Fruit fly (Drosophila melanogaster) whole organism, embryonic: ENCODE data around the gene corto.

ENCODE experiments used
- Ada2b ChIP-seq: fragments of 200-800 bp; sonication (Bioruptor generic); IDR thresholded peaks from 2 replicates; pipeline ENCODE4 v1.3.6; 2022; ENCODE audit warnings: missing biosample characterization, missing genetic modification characterization
- Asciz ChIP-seq: fragments of 200-800 bp; sonication (Bioruptor generic); optimal IDR thresholded peaks from 2 replicates; lab custom pipeline; 2017; ENCODE audit warnings: missing biosample characterization, mild to moderate bottlenecking, missing genetic modification characterization, missing genetic modification reagents
- Bdp1 ChIP-seq: fragments of 200-800 bp; sonication (Bioruptor generic); optimal IDR thresholded peaks from 3 replicates; lab custom pipeline; 2016; ENCODE audit warnings: missing biosample characterization, missing genetic modification characterization
- CG12236 ChIP-seq: fragments of 200-800 bp; sonication (Bioruptor generic); optimal IDR thresholded peaks from 2 replicates; lab custom pipeline; 2016; ENCODE audit warnings: missing biosample characterization, missing genetic modification characterization
- CG12299 ChIP-seq: fragments of 200-800 bp; sonication (Bioruptor generic); optimal IDR thresholded peaks from 2 replicates; lab custom pipeline; 2018; ENCODE audit warnings: missing biosample characterization, mild to moderate bottlenecking, missing genetic modification characterization
- CG12391 ChIP-seq: fragments of 200-800 bp; sonication (Bioruptor generic); optimal IDR thresholded peaks from 3 replicates; lab custom pipeline; 2018; ENCODE audit warnings: missing biosample characterization, mild to moderate bottlenecking, missing genetic modification characterization, moderate library complexity
- CG12744 ChIP-seq: fragments of 200-800 bp; sonication (Bioruptor generic); optimal IDR thresholded peaks from 2 replicates; lab custom pipeline; 2016; ENCODE audit warnings: missing biosample characterization, missing genetic modification characterization
- CG14014 ChIP-seq: fragments of 200-800 bp; sonication (Bioruptor generic); IDR thresholded peaks from 2 replicates; pipeline ENCODE4 v1.3.6; 2022; ENCODE audit warnings: missing biosample characterization, missing genetic modification characterization
- CG14860 ChIP-seq: fragments of 200-800 bp; sonication (Bioruptor generic); IDR thresholded peaks from 3 replicates; pipeline ENCODE4 v1.3.6; 2022; ENCODE audit warnings: missing biosample characterization, missing genetic modification characterization; ENCODE audit not compliant: partially characterized antibody
- CG15696 ChIP-seq: fragments of 200-800 bp; sonication (Bioruptor generic); optimal IDR thresholded peaks from 2 replicates; lab custom pipeline; 2019; ENCODE audit warnings: missing biosample characterization, mild to moderate bottlenecking, missing genetic modification characterization, moderate library complexity
- CG16815 ChIP-seq: fragments of 200-800 bp; sonication (Bioruptor generic); optimal IDR thresholded peaks from 3 replicates; lab custom pipeline; 2017; ENCODE audit warnings: missing biosample characterization, mild to moderate bottlenecking, missing genetic modification characterization
- CG17361 ChIP-seq: fragments of 200-800 bp; sonication (Bioruptor generic); IDR thresholded peaks from 3 replicates; pipeline ENCODE4 v1.3.6; 2022; ENCODE audit warnings: missing biosample characterization, missing genetic modification characterization
- CG31441 ChIP-seq: fragments of 200-800 bp; sonication (Bioruptor generic); IDR thresholded peaks from 2 replicates; pipeline ENCODE4 v1.3.6; 2022; ENCODE audit warnings: missing biosample characterization, missing genetic modification characterization
- CG32772 ChIP-seq: fragments of 200-800 bp; sonication (Bioruptor generic); IDR thresholded peaks from 2 replicates; pipeline ENCODE4 v1.3.6; 2022; ENCODE audit warnings: missing biosample characterization, missing genetic modification characterization
- CG33213 ChIP-seq: fragments of 200-800 bp; sonication (Bioruptor generic); optimal IDR thresholded peaks from 3 replicates; lab custom pipeline; 2016; ENCODE audit warnings: missing biosample characterization, missing genetic modification characterization
- CG3407 ChIP-seq: fragments of 200-800 bp; sonication (Bioruptor generic); optimal IDR thresholded peaks from 2 replicates; lab custom pipeline; 2018; ENCODE audit warnings: missing biosample characterization, mild to moderate bottlenecking, missing genetic modification characterization
- CG4282 ChIP-seq: fragments of 200-800 bp; sonication (Bioruptor generic); optimal IDR thresholded peaks from 2 replicates; lab custom pipeline; 2016; ENCODE audit warnings: missing biosample characterization, missing genetic modification characterization
- CG4707 ChIP-seq: fragments of 200-800 bp; sonication (Bioruptor generic); optimal IDR thresholded peaks from 2 replicates; lab custom pipeline; 2018; ENCODE audit warnings: missing biosample characterization, mild to moderate bottlenecking, missing genetic modification characterization, moderate library complexity
- CG6272 ChIP-seq: fragments of 200-800 bp; sonication (Bioruptor generic); IDR thresholded peaks from 2 replicates; pipeline ENCODE4 v1.3.6; 2022; ENCODE audit warnings: missing biosample characterization, missing genetic modification characterization
- CG6689 ChIP-seq: fragments of 200-800 bp; sonication (Bioruptor generic); IDR thresholded peaks from 2 replicates; pipeline ENCODE4 v1.3.6; 2022; ENCODE audit warnings: missing biosample characterization, missing genetic modification characterization
- CG6854 ChIP-seq: fragments of 200-800 bp; sonication (Bioruptor generic); optimal IDR thresholded peaks from 3 replicates; lab custom pipeline; 2017; ENCODE audit warnings: missing biosample characterization, mild to moderate bottlenecking, missing genetic modification characterization
- CG7271 ChIP-seq: fragments of 200-800 bp; sonication (Bioruptor generic); optimal IDR thresholded peaks from 2 replicates; lab custom pipeline; 2018; ENCODE audit warnings: missing biosample characterization, mild to moderate bottlenecking, missing genetic modification characterization, moderate library complexity
- CG7839 ChIP-seq: fragments of 200-800 bp; sonication (Bioruptor generic); optimal IDR thresholded peaks from 3 replicates; lab custom pipeline; 2018; ENCODE audit warnings: missing biosample characterization, mild to moderate bottlenecking, missing genetic modification characterization, moderate library complexity
- CG8388 ChIP-seq: fragments of 200-800 bp; sonication (Bioruptor generic); optimal IDR thresholded peaks from 2 replicates; lab custom pipeline; 2019; ENCODE audit warnings: missing biosample characterization, mild to moderate bottlenecking, missing genetic modification characterization, moderate library complexity
- CG9437 ChIP-seq: fragments of 200-800 bp; sonication (Bioruptor generic); optimal IDR thresholded peaks from 2 replicates; lab custom pipeline; 2018; ENCODE audit warnings: missing biosample characterization, mild to moderate bottlenecking, missing genetic modification characterization
- D19B ChIP-seq: fragments of 200-800 bp; sonication (Bioruptor generic); optimal IDR thresholded peaks from 2 replicates; lab custom pipeline; 2017; ENCODE audit warnings: missing biosample characterization, mild to moderate bottlenecking, missing genetic modification characterization
- Dfd ChIP-seq, 2 experiments: fragments of >200 bp; optimal IDR thresholded peaks; 2 replicates each; lab custom pipeline; 2017; ENCODE audit warnings: missing biosample characterization in 2 of 2, missing genetic modification characterization in 2 of 2
- Lhr ChIP-seq: fragments of 200-800 bp; sonication (Bioruptor generic); optimal IDR thresholded peaks from 3 replicates; lab custom pipeline; 2017; ENCODE audit warnings: mild to moderate bottlenecking, missing biosample characterization, missing genetic modification reagents, missing genetic modification characterization
- Med ChIP-seq: fragments of 200-800 bp; sonication (Bioruptor generic); peaks from one replicate; lab custom pipeline; 2016; ENCODE audit warnings: missing biosample characterization, missing genetic modification characterization, mild to moderate bottlenecking, inconsistent platforms, moderate library complexity
- Opbp ChIP-seq: fragments of 200-800 bp; sonication (Bioruptor generic); IDR thresholded peaks from 3 replicates; pipeline ENCODE4 v1.3.6; 2022; ENCODE audit warnings: missing biosample characterization, missing genetic modification characterization; ENCODE audit not compliant: partially characterized antibody
- Optix ChIP-seq: fragments of 200-800 bp; sonication (Bioruptor generic); IDR thresholded peaks from 3 replicates; pipeline ENCODE4 v1.3.6; 2022; ENCODE audit warnings: missing biosample characterization, missing genetic modification characterization
- Ptx1 ChIP-seq: fragments of 200-800 bp; sonication (Bioruptor generic); IDR thresholded peaks from 2 replicates; pipeline ENCODE4 v1.3.6; 2022; ENCODE audit warnings: missing biosample characterization, missing genetic modification characterization
- Ravus ChIP-seq: fragments of 200-800 bp; sonication (Bioruptor generic); IDR thresholded peaks from 2 replicates; pipeline ENCODE4 v1.3.6; 2022; ENCODE audit warnings: missing biosample characterization, missing genetic modification characterization
- ab ChIP-seq: fragments of 200-800 bp; sonication (Bioruptor generic); optimal IDR thresholded peaks from 2 replicates; lab custom pipeline; 2016; ENCODE audit warnings: missing biosample characterization, missing genetic modification characterization
- ci ChIP-seq: fragments of 200-800 bp; sonication (Bioruptor generic); IDR thresholded peaks from 3 replicates; pipeline ENCODE4 v1.3.6; 2022; ENCODE audit warnings: missing biosample characterization, missing genetic modification characterization
- gro ChIP-seq: fragments of 200-800 bp; sonication (Bioruptor generic); optimal IDR thresholded peaks from 2 replicates; lab custom pipeline; 2016; ENCODE audit warnings: missing biosample characterization, missing genetic modification characterization
- ind ChIP-seq: fragments of 200-800 bp; sonication (Bioruptor generic); optimal IDR thresholded peaks from 3 replicates; lab custom pipeline; 2016; ENCODE audit warnings: missing biosample characterization, missing genetic modification characterization
- jing ChIP-seq: fragments of 200-800 bp; sonication (Bioruptor generic); optimal IDR thresholded peaks from 2 replicates; lab custom pipeline; 2018; ENCODE audit warnings: missing biosample characterization, mild to moderate bottlenecking, missing genetic modification characterization
- mam ChIP-seq: fragments of 200-800 bp; sonication (Bioruptor generic); optimal IDR thresholded peaks from 3 replicates; lab custom pipeline; 2016; ENCODE audit warnings: missing biosample characterization, missing genetic modification characterization
- onecut ChIP-seq: fragments of 200-800 bp; sonication (Bioruptor generic); IDR thresholded peaks from 2 replicates; pipeline ENCODE4 v1.3.6; 2022; ENCODE audit warnings: missing biosample characterization, missing genetic modification characterization
- p53 ChIP-seq: fragments of 200-800 bp; sonication (Bioruptor generic); optimal IDR thresholded peaks from 2 replicates; lab custom pipeline; 2016; ENCODE audit warnings: missing biosample characterization, missing genetic modification characterization
- pan ChIP-seq, 4 experiments: fragments of >200 bp in 3 of 4; fragments of 200-800 bp in 1 of 4; sonication (Bioruptor generic) in 1 of 4; optimal IDR thresholded peaks in 3 of 4; IDR thresholded peaks in 1 of 4; 2 replicates each; pipeline versions ENCODE4 v1.3.6 to Lab custom; 2017 to 2022; ENCODE audit warnings: missing biosample characterization in 2 of 4, missing genetic modification characterization in 2 of 4, mixed read lengths in 1 of 4
- sc ChIP-seq, 3 experiments: fragments of >200 bp in 2 of 3; fragments of 200-800 bp in 1 of 3; sonication (Bioruptor generic) in 1 of 3; optimal IDR thresholded peaks; 2 replicates in 2 of 3; 3 replicates in 1 of 3; lab custom pipeline; 2017; ENCODE audit warnings: mild to moderate bottlenecking in 1 of 3, missing biosample characterization in 1 of 3, missing genetic modification characterization in 1 of 3, missing genetic modification reagents in 1 of 3
- shn ChIP-seq: fragments of 200-800 bp; sonication (Bioruptor generic); optimal IDR thresholded peaks from 3 replicates; lab custom pipeline; 2016; ENCODE audit warnings: missing biosample characterization, missing genetic modification characterization
- slp2 ChIP-seq: fragments of 200-800 bp; sonication (Bioruptor generic); optimal IDR thresholded peaks from 2 replicates; lab custom pipeline; 2016; ENCODE audit warnings: missing biosample characterization, missing genetic modification characterization
- stwl ChIP-seq: fragments of 200-800 bp; sonication (Bioruptor generic); optimal IDR thresholded peaks from 3 replicates; lab custom pipeline; 2018; ENCODE audit warnings: missing biosample characterization, mild to moderate bottlenecking, missing genetic modification characterization, moderate library complexity
- tin ChIP-seq: fragments of 200-800 bp; sonication (Bioruptor generic); optimal IDR thresholded peaks from 3 replicates; lab custom pipeline; 2016; ENCODE audit warnings: missing biosample characterization, missing genetic modification characterization
- trh ChIP-seq: fragments of 200-800 bp; sonication (Bioruptor generic); optimal IDR thresholded peaks from 2 replicates; lab custom pipeline; 2016; ENCODE audit warnings: missing biosample characterization, missing genetic modification characterization
- zen ChIP-seq: fragments of 200-800 bp; sonication (Bioruptor generic); optimal IDR thresholded peaks from 3 replicates; lab custom pipeline; 2018; ENCODE audit warnings: missing biosample characterization, mild to moderate bottlenecking, missing genetic modification characterization, moderate library complexity

corto gene

DNA sequence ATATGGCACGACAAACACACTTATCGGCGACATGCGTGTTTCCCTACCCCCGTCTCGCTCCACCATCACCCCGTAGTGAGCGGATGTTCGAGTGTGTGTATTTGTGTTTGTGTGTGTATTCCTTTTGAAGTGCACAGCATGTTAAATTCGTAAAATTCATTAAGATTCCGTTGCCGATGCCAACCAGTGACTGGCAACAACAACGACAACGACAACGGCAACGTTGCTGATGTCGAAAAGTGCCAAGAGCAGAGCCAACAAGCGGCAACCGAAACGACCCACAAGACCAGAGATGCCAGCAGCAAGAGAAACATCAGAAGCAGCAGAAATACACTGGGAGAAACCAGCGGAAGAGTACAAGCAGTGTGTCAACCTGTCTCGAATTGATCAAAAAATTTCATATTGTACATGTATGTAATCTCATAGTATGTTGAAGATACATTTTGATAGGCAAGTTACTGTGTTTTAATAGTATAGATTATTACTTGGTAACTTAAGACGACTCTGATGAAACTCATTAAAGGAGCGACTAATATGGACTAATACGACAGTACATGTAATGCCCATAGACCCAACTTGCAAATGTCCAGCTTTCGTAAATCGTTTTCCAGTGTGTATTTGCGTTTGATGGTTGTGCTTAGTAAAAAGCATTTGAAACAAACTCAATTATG, 26.1 kb downstream of the corto start (continued):
- TF ChIP-seq CG4282 (GFP tag; lab: Kevin White, UChicago) (no peak), CG6854 (no peak), CG14860 (GFP tag; lab: Robert Waterston, UW) (0 out of 3 replicates have a peak, but pooled peaks have one; percentile 29), CG9437 (GFP tag; lab: Kevin White, UChicago) (no peak), CG33213 (GFP tag; lab: Kevin White, UChicago) (no peak), CG32772 (GFP tag; lab: Robert Waterston, UW) (no peak), Optix (no peak), Asciz (peak; percentile 66), ab (peak; percentile 57), Ravus (GFP tag; lab: Robert Waterston, UW) (no peak), CG12236 (GFP tag; lab: Kevin White, UChicago) (peak; percentile 12), ind (GFP tag; lab: Kevin White, UChicago) (peak; percentile 24), mam (GFP tag; lab: Kevin White, UChicago) (no peak), CG3407 (GFP tag; lab: Kevin White, UChicago) (peak; percentile 21), CG12391 (tag; lab: Kevin White, UChicago) (peak; percentile 52), CG7839 (tag; lab: Kevin White, UChicago) (peak; percentile 52), CG14014 (no peak), CG8388 (GFP tag; lab: Kevin White, UChicago) (peak; percentile 37), sc (optimal IDR thresholded peaks at IDR 0.05; lab: Kevin White, UChicago) (no peak), sc (GFP tag; optimal IDR thresholded peaks at IDR 0.05; lab: Kevin White, UChicago) (no peak), CG16815 (peak; percentile 28), CG31441 (GFP tag; lab: Robert Waterston, UW) (peak; percentile 44), CG4707 (GFP tag; lab: Kevin White, UChicago) (no peak), CG12744 (GFP tag; lab: Kevin White, UChicago) (no peak), Dfd (GFP tag; optimal IDR thresholded peaks at IDR 0.05; lab: Kevin White, UChicago) (no peak), CG15696 (peak; percentile 42), Med (peak; percentile 85), tin (GFP tag; lab: Kevin White, UChicago) (peak; percentile 2), Opbp (GFP tag; lab: Robert Waterston, UW) (no peak), gro (GFP tag; lab: Kevin White, UChicago) (no peak), CG6272 (GFP tag; lab: Robert Waterston, UW) (no peak), CG6689 (GFP tag; lab: Robert Waterston, UW) (no peak; the same call in 1 of the 2 replicates), onecut (GFP tag; lab: Robert Waterston, UW) (peak; percentile 48; the same call in 1 of the 2 replicates), Bdp1 (GFP tag; lab: Kevin White, UChicago) (peak; percentile 3), pan (optimal IDR thresholded peaks at IDR 0.05; lab: Kevin White, UChicago) (no peak), pan (GFP tag; optimal IDR thresholded peaks at IDR 0.05 in 1 of 2, IDR thresholded peaks at IDR 0.05 in 1 of 2) (peak in 1 of 2 experiments; percentile 48), Ptx1 (0 out of 2 replicates have a peak, but pooled peaks have one; percentile 34), stwl (no peak), Lhr (GFP tag; lab: Kevin White, UChicago) (no peak), trh (GFP tag; lab: Kevin White, UChicago) (no peak), p53 (GFP tag; lab: Kevin White, UChicago) (peak; percentile 4), jing (GFP tag; lab: Kevin White, UChicago) (peak; percentile 17), Ada2b (GFP tag; lab: Robert Waterston, UW) (no peak), ci (GFP tag; lab: Robert Waterston, UW) (peak; percentile 62; the same call in 1 of the 3 replicates), shn (GFP tag; lab: Kevin White, UChicago) (peak; percentile 40), CG17361 (GFP tag; lab: Robert Waterston, UW) (no peak), CG12299 (tag; lab: Kevin White, UChicago) (no peak), slp2 (GFP tag; lab: Kevin White, UChicago) (no peak), D19B (GFP tag; lab: Kevin White, UChicago) (no peak), zen (tag; lab: Kevin White, UChicago) (peak; percentile 74), CG7271 (tag; lab: Kevin White, UChicago) (no peak)
